Worm (Caenorhabditis elegans): ENCODE measurements around the gene F14F7.5.

Gene F14F7.5

DNA sequence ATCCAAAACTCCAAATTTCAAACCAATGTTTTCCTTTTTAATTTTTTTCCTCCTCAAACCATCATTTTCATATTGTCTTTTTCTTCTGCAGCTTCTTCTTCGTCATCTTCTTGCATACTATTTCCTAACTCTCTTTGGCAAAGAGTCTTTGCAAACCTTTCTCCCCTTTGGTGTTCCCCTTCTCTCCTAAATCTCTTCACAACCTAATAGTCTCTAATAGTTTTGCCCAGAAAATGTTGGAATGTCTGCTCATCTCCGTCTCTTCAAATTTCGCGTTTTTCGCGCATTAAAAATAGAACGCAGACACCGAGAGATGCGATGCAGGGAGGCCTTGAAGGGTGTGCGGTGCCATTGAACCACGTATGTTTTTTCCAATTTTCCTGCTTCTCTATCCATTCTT is 29.7 kb upstream of the F14F7.5 start, which contains the start of gene ZK1010.10 (continued):
- TF ChIP-seq vab-15 (tag; optimal IDR thresholded peaks at IDR 0.05) (no peak), zip-4 (GFP tag; optimal IDR thresholded peaks at IDR 0.05) (no peak)

DNA sequence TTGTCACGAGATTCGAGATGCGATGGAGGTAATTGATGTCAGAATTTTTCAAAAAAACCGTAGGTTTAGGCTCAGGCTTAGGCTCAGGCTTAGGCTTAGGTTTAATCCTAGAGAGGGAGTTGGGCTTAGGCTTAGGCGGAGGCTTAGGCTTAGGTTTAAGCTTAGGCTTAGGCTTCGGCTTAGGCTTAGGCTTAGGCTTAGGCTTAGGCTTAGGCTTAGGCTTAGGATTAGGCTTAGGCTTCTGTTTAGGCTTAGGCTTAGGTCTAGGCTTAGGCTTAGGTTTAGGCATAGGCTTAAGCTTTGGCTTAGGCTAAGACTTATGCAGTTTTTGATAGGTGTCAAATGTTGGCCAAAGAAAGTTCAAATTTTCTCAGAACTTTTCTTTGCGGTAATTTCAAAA is 27.5 kb upstream of the F14F7.5 start:
- no peak for TF ChIP-seq ets-5 (GFP tag; IDR thresholded peaks at IDR 0.05)
- TF ChIP-seq nhr-84 (tag; optimal IDR thresholded peaks at IDR 0.05): no peak
- no peak for TF ChIP-seq nhr-85 (tag)
- TF ChIP-seq xbp-1 (tag; optimal IDR thresholded peaks at IDR 0.05): no peak
- no peak for TF ChIP-seq hlh-4 (tag; optimal IDR thresholded peaks at IDR 0.05)

- TF ChIP-seq C34B4.2 (tag; optimal IDR thresholded peaks at IDR 0.05) (no peak), fkh-8 (tag; optimal IDR thresholded peaks at IDR 0.05) (no peak), nhr-77 (tag; optimal IDR thresholded peaks at IDR 0.05) (no peak), ztf-4 (tag; optimal IDR thresholded peaks at IDR 0.05) (no peak), nhr-85 (tag) (no peak), mab-9 (GFP tag; IDR thresholded peaks at IDR 0.05) (no peak), nhr-71 (tag; optimal IDR thresholded peaks at IDR 0.05) (no peak), hlh-17 (GFP tag; optimal IDR thresholded peaks at IDR 0.05; ENCODE audit: borderline replicate concordance) (no peak), unc-30 (tag; optimal IDR thresholded peaks at IDR 0.05) (no peak), lsy-2 (tag; optimal IDR thresholded peaks at IDR 0.05) (no peak), lin-13 (GFP tag; optimal IDR thresholded peaks at IDR 0.05) (no peak)
Measured at ce11 chrIII:13005161-13005560, 26.6 kb upstream of the F14F7.5 start, which contains the start of gene snf-7. Gene snf-7, plus strand, starts transcription at chrIII:13005461.

- TF ChIP-seq lin-15B (tag; optimal IDR thresholded peaks at IDR 0.05): no peak
- no peak for TF ChIP-seq hlh-4 (tag; optimal IDR thresholded peaks at IDR 0.05)
- peak; percentile 84 for TF ChIP-seq lin-14 (GFP tag; optimal IDR thresholded peaks at IDR 0.05)
- no peak for TF ChIP-seq zag-1 (tag; optimal IDR thresholded peaks at IDR 0.05)
- peak; percentile 85 for TF ChIP-seq blmp-1 (tag; optimal IDR thresholded peaks at IDR 0.05)
- peak; percentile 31 for TF ChIP-seq vab-15 (tag; optimal IDR thresholded peaks at IDR 0.05)
- peak in 1 of 2 experiments; percentile 49 for TF ChIP-seq lsy-2 (tag; optimal IDR thresholded peaks at IDR 0.05)
- TF ChIP-seq unc-30 (tag; optimal IDR thresholded peaks at IDR 0.05): no peak
- TF ChIP-seq pag-3 (tag; optimal IDR thresholded peaks at IDR 0.05; ENCODE audit: borderline replicate concordance, insufficient read depth): peak; percentile 34
- no peak for TF ChIP-seq ceh-88 (GFP tag; IDR thresholded peaks at IDR 0.05)
- no peak for TF ChIP-seq aly-2 (tag; optimal IDR thresholded peaks at IDR 0.05)
- no peak for TF ChIP-seq C04F5.9 (tag; optimal IDR thresholded peaks at IDR 0.05)
- TF ChIP-seq efl-1 (optimal IDR thresholded peaks at IDR 0.05): no peak
- TF ChIP-seq efl-1 (GFP tag; optimal IDR thresholded peaks at IDR 0.05 in 1 of 2): peak in 1 of 2 experiments; percentile 92
- peak in 1 of 2 experiments; percentile 24 for TF ChIP-seq lin-35 (GFP tag; optimal IDR thresholded peaks at IDR 0.05)
- no peak for TF ChIP-seq ceh-8 (GFP tag; optimal IDR thresholded peaks at IDR 0.05)
- no peak for TF ChIP-seq nhr-84 (tag; optimal IDR thresholded peaks at IDR 0.05)
- peak; percentile 76 for TF ChIP-seq nhr-85 (tag)
- TF ChIP-seq unc-130 (tag; optimal IDR thresholded peaks at IDR 0.05): peak; percentile 35
- peak; percentile 8 for TF ChIP-seq mep-1 (tag; optimal IDR thresholded peaks at IDR 0.05)
- TF ChIP-seq nhr-237 (tag; optimal IDR thresholded peaks at IDR 0.05): no peak
- peak in 1 of 6 experiments; percentile 65 for TF ChIP-seq elt-3 (tag; optimal IDR thresholded peaks at IDR 0.05)
- no peak for TF ChIP-seq mef-2 (tag; optimal IDR thresholded peaks at IDR 0.05)
- no peak for TF ChIP-seq zip-4 (GFP tag; optimal IDR thresholded peaks at IDR 0.05)
- TF ChIP-seq xbp-1 (tag; optimal IDR thresholded peaks at IDR 0.05): no peak
- no peak for TF ChIP-seq skn-1 (tag; optimal IDR thresholded peaks at IDR 0.05)
- no peak for TF ChIP-seq elt-2 (tag; optimal IDR thresholded peaks at IDR 0.05)
- no peak for TF ChIP-seq pax-3 (tag; optimal IDR thresholded peaks at IDR 0.05)
- TF ChIP-seq snu-23 (GFP tag; optimal IDR thresholded peaks at IDR 0.05): peak; percentile 65
- no peak for TF ChIP-seq ceh-82 (tag; optimal IDR thresholded peaks at IDR 0.05)
- TF ChIP-seq nhr-90 (tag; optimal IDR thresholded peaks at IDR 0.05; ENCODE audit: poor library complexity): peak; percentile 15
- TF ChIP-seq nhr-12 (tag; optimal IDR thresholded peaks at IDR 0.05): no peak
- TF ChIP-seq C34B4.2 (tag; optimal IDR thresholded peaks at IDR 0.05): no peak
- TF ChIP-seq C16A3.4 (tag; optimal IDR thresholded peaks at IDR 0.05): no peak
- no peak for TF ChIP-seq ztf-4 (tag; optimal IDR thresholded peaks at IDR 0.05)
- no peak for TF ChIP-seq ama-1 (optimal IDR thresholded peaks at IDR 0.05)
- peak; percentile 75 for TF ChIP-seq nhr-20 (tag; optimal IDR thresholded peaks at IDR 0.05)
Measured at ce11 chrIII:13011927-13012326, 19.9 kb upstream of the F14F7.5 start.

Measured in whole organism, L1 larva.